Fruit fly (Drosophila melanogaster): ENCODE measurements around the gene CG18745.

DNA sequence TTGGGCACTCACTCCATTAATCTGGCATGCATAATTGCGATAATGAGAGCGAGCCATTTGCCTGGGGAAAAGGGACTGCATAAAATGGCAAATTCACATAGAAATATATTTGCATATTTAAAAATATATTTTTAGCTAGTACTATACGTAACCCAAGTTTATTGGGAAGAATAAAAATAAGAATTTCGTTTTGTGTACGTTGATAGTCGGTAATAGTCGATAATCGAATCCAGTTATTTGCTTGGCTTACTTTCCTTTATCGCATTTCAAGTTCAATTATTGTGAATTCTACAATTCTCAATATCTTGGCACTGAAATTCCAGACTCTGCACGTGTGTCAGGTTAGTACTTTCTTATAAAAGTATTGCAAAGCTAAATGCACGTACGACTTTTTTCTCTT is 16.8 kb upstream of the CG18745 start, which contains the start of gene CG3014:
- TF ChIP-seq lola (GFP tag; optimal IDR thresholded peaks at IDR 0.05) (no peak), GATAd (GFP tag; optimal IDR thresholded peaks at IDR 0.05) (no peak), pan (optimal IDR thresholded peaks at IDR 0.05) (no peak), rgr (GFP tag; optimal IDR thresholded peaks at IDR 0.05) (no peak), brk (GFP tag; optimal IDR thresholded peaks at IDR 0.05) (no peak), Hnf4 (GFP tag; optimal IDR thresholded peaks at IDR 0.05) (no peak), psq (GFP tag; optimal IDR thresholded peaks at IDR 0.05) (no peak), sv (GFP tag; optimal IDR thresholded peaks at IDR 0.05) (no peak), br (GFP tag; optimal IDR thresholded peaks at IDR 0.05) (no peak), Hr78 (GFP tag; optimal IDR thresholded peaks at IDR 0.05) (no peak)
